Worm (Caenorhabditis elegans) whole organism, late embryonic: ENCODE results near the gene C05D11.8.

Experiments used
- C08G9.2 ChIP-seq: sonication (generic microtip); optimal IDR thresholded peaks from 2 replicates; lab custom pipeline; 2016; ENCODE audit warnings: mild to moderate bottlenecking, missing genetic modification characterization, moderate library complexity, missing compliant biosample characterization
- C38D4.7 ChIP-seq: fragments of 200-800 bp; sonication (Bioruptor generic); optimal IDR thresholded peaks from 2 replicates; lab custom pipeline; 2018; ENCODE audit warnings: mild to moderate bottlenecking, missing genetic modification characterization, moderate library complexity, missing compliant biosample characterization
- T23F11.4 ChIP-seq: fragments of 200-800 bp; sonication (Bioruptor generic); optimal IDR thresholded peaks from 2 replicates; lab custom pipeline; 2018; ENCODE audit warnings: mild to moderate bottlenecking, missing genetic modification characterization, missing compliant biosample characterization
- Y22D7AL.16 ChIP-seq: sonication (generic microtip); optimal IDR thresholded peaks from 2 replicates; lab custom pipeline; 2016; ENCODE audit warnings: missing genetic modification characterization, missing compliant biosample characterization
- ceh-19 ChIP-seq: fragments of 200-800 bp; sonication (Bioruptor generic); optimal IDR thresholded peaks from 2 replicates; lab custom pipeline; 2018; ENCODE audit warnings: mild to moderate bottlenecking, missing genetic modification characterization, missing compliant biosample characterization
- ceh-2 ChIP-seq: sonication (generic microtip); optimal IDR thresholded peaks from 2 replicates; lab custom pipeline; 2016; ENCODE audit warnings: missing genotype, missing genetic modification characterization, missing compliant biosample characterization
- ceh-22 ChIP-seq: sonication (generic microtip); optimal IDR thresholded peaks from 2 replicates; lab custom pipeline; 2017; ENCODE audit warnings: missing biosample characterization, missing genetic modification characterization
- ceh-24 ChIP-seq: sonication (generic microtip); optimal IDR thresholded peaks from 2 replicates; lab custom pipeline; 2016; ENCODE audit warnings: mild to moderate bottlenecking, missing genetic modification characterization, missing compliant biosample characterization
- ceh-30 ChIP-seq: fragments of 150-350 bp; optimal IDR thresholded peaks from 2 replicates; lab custom pipeline; 2014; ENCODE audit warnings: missing biosample characterization, missing genetic modification characterization
- ceh-31 ChIP-seq: sonication (generic microtip); optimal IDR thresholded peaks from 2 replicates; lab custom pipeline; 2016; ENCODE audit warnings: missing genetic modification characterization, missing compliant biosample characterization
- ceh-34 ChIP-seq: sonication (generic microtip); optimal IDR thresholded peaks from 2 replicates; lab custom pipeline; 2016; ENCODE audit warnings: mild to moderate bottlenecking, missing genetic modification characterization, missing compliant biosample characterization
- ceh-48 ChIP-seq: sonication (generic microtip); optimal IDR thresholded peaks from 2 replicates; lab custom pipeline; 2016; ENCODE audit warnings: missing genetic modification characterization, inconsistent platforms, missing compliant biosample characterization
- ceh-6 ChIP-seq: fragments of 200-800 bp; sonication (Bioruptor generic); optimal IDR thresholded peaks from 2 replicates; lab custom pipeline; 2018; ENCODE audit warnings: mild to moderate bottlenecking, missing genetic modification characterization, missing compliant biosample characterization
- che-1 ChIP-seq: sonication (generic microtip); optimal IDR thresholded peaks from 2 replicates; lab custom pipeline; 2016; ENCODE audit warnings: mild to moderate bottlenecking, missing genetic modification characterization, missing compliant biosample characterization
- elt-2 ChIP-seq: sonication (generic microtip); optimal IDR thresholded peaks from 2 replicates; lab custom pipeline; 2016; ENCODE audit warnings: missing genetic modification reagents, missing genetic modification characterization, missing compliant biosample characterization
- elt-4 ChIP-seq: sonication (generic microtip); optimal IDR thresholded peaks from 2 replicates; lab custom pipeline; 2016; ENCODE audit warnings: missing genetic modification characterization, missing compliant biosample characterization
- ets-4 ChIP-seq: sonication (generic microtip); optimal IDR thresholded peaks from 2 replicates; lab custom pipeline; 2016; ENCODE audit warnings: missing genetic modification characterization, missing compliant biosample characterization
- eyg-1 ChIP-seq: sonication (generic microtip); optimal IDR thresholded peaks from 2 replicates; lab custom pipeline; 2016; ENCODE audit warnings: missing genotype, missing genetic modification characterization, missing compliant biosample characterization
- fax-1 ChIP-seq: sonication (generic microtip); optimal IDR thresholded peaks from 2 replicates; lab custom pipeline; 2016; ENCODE audit warnings: missing genotype, missing genetic modification characterization, missing compliant biosample characterization
- fkh-6 ChIP-seq: sonication (generic microtip); optimal IDR thresholded peaks from 2 replicates; lab custom pipeline; 2016; ENCODE audit warnings: missing genetic modification characterization, missing compliant biosample characterization
- gmeb-2 ChIP-seq: sonication (generic microtip); optimal IDR thresholded peaks from 2 replicates; lab custom pipeline; 2016; ENCODE audit warnings: missing genetic modification characterization, inconsistent platforms, missing compliant biosample characterization
- hlh-15 ChIP-seq: sonication (generic microtip); optimal IDR thresholded peaks from 2 replicates; lab custom pipeline; 2016; ENCODE audit warnings: missing genetic modification characterization, missing compliant biosample characterization
- hlh-30 ChIP-seq: sonication (generic microtip); optimal IDR thresholded peaks from 2 replicates; lab custom pipeline; 2017; ENCODE audit warnings: antibody characterized with exemption, missing genetic modification characterization, missing compliant biosample characterization; ENCODE audit not compliant: insufficient read depth
- lim-6 ChIP-seq: sonication (generic microtip); optimal IDR thresholded peaks from 2 replicates; lab custom pipeline; 2016; ENCODE audit warnings: missing genetic modification characterization, missing compliant biosample characterization
- lin-11 ChIP-seq: fragments of 200-800 bp; sonication (Bioruptor generic); optimal IDR thresholded peaks from 2 replicates; lab custom pipeline; 2018; ENCODE audit warnings: mild to moderate bottlenecking, missing genetic modification characterization, missing compliant biosample characterization
- mec-3 ChIP-seq: sonication (generic microtip); optimal IDR thresholded peaks from 2 replicates; lab custom pipeline; 2016; ENCODE audit warnings: borderline replicate concordance, missing genetic modification characterization, missing compliant biosample characterization
- nhr-11 ChIP-seq: fragments of 150-350 bp; optimal IDR thresholded peaks from 2 replicates; lab custom pipeline; 2014; ENCODE audit warnings: missing biosample characterization, missing genetic modification characterization
- nhr-232 ChIP-seq: sonication (generic microtip); optimal IDR thresholded peaks from 2 replicates; lab custom pipeline; 2016; ENCODE audit warnings: missing genetic modification characterization, missing compliant biosample characterization
- npax-4 ChIP-seq: sonication (generic microtip); optimal IDR thresholded peaks from 2 replicates; lab custom pipeline; 2016; ENCODE audit warnings: missing genetic modification characterization, missing compliant biosample characterization
- odd-2 ChIP-seq: sonication (generic microtip); optimal IDR thresholded peaks from 2 replicates; lab custom pipeline; 2017; ENCODE audit warnings: antibody characterized with exemption, mild to moderate bottlenecking, missing genetic modification characterization, missing compliant biosample characterization
- pag-3 ChIP-seq: sonication (generic microtip); optimal IDR thresholded peaks from 2 replicates; lab custom pipeline; 2016; ENCODE audit warnings: missing compliant biosample characterization, missing genetic modification characterization, borderline replicate concordance
- pax-1 ChIP-seq: fragments of 150-350 bp; optimal IDR thresholded peaks from 2 replicates; lab custom pipeline; 2014; ENCODE audit warnings: missing biosample characterization, missing genetic modification characterization
- pha-2 ChIP-seq: sonication (generic microtip); optimal IDR thresholded peaks from 2 replicates; lab custom pipeline; 2017; ENCODE audit warnings: mild to moderate bottlenecking, missing genetic modification characterization, missing compliant biosample characterization
- pqm-1 ChIP-seq: sonication (generic microtip); optimal IDR thresholded peaks from 2 replicates; lab custom pipeline; 2016; ENCODE audit warnings: missing genetic modification characterization, missing compliant biosample characterization
- pros-1 ChIP-seq: fragments of 150-350 bp; optimal IDR thresholded peaks from 2 replicates; lab custom pipeline; 2014; ENCODE audit warnings: missing biosample characterization, missing genetic modification reagents, missing genetic modification characterization
- ref-2 ChIP-seq: sonication (generic microtip); optimal IDR thresholded peaks from 2 replicates; lab custom pipeline; 2016; ENCODE audit warnings: missing genetic modification characterization, missing compliant biosample characterization
- sdc-2 ChIP-seq: sonication (generic microtip); optimal IDR thresholded peaks from 2 replicates; lab custom pipeline; 2016; ENCODE audit warnings: missing genotype, missing genetic modification characterization, missing compliant biosample characterization
- sox-2 ChIP-seq: fragments of 200-800 bp; sonication (Bioruptor generic); IDR thresholded peaks from 2 replicates; pipeline ENCODE4 v1.3.6; 2022; ENCODE audit warnings: missing genetic modification reagents, missing genetic modification characterization, missing compliant biosample characterization
- tbx-2 ChIP-seq: sonication (generic microtip); optimal IDR thresholded peaks from 2 replicates; lab custom pipeline; 2016; ENCODE audit warnings: missing genetic modification characterization, missing compliant biosample characterization
- ttx-3 ChIP-seq: sonication (generic microtip); optimal IDR thresholded peaks from 2 replicates; lab custom pipeline; 2016; ENCODE audit warnings: missing genetic modification reagents, missing genetic modification characterization, missing compliant biosample characterization
- unc-3 ChIP-seq, 2 experiments: fragments of 200-800 bp in 1 of 2; sonication (Bioruptor generic) in 1 of 2; sonication (generic microtip) in 1 of 2; conservative IDR thresholded peaks in 1 of 2; optimal IDR thresholded peaks in 1 of 2; 2 replicates each; pipeline versions ENCODE4 v1.3.6 to Lab custom; 2016 to 2022; ENCODE audit warnings: missing compliant biosample characterization in 2 of 2, missing genetic modification characterization in 2 of 2, missing genetic modification reagents in 1 of 2
- unc-55 ChIP-seq: sonication (generic microtip); optimal IDR thresholded peaks from 2 replicates; lab custom pipeline; 2017; ENCODE audit warnings: missing biosample characterization, missing genetic modification reagents, missing genetic modification characterization
- zip-5 ChIP-seq: sonication (generic microtip); optimal IDR thresholded peaks from 2 replicates; lab custom pipeline; 2016; ENCODE audit warnings: missing genetic modification characterization, missing compliant biosample characterization
- ztf-16 ChIP-seq: sonication (generic microtip); optimal IDR thresholded peaks from 2 replicates; lab custom pipeline; 2017; ENCODE audit warnings: missing genetic modification characterization, missing compliant biosample characterization

C05D11.8 gene

ce11 chrIII:6430834-6431233, 3.7 kb upstream of the C05D11.8 start, which contains the start of gene popl-1:
TSS of gene popl-1 (minus strand) at chrIII:6430934.
- TF ChIP-seq hlh-30 (tag; lab: Kevin White, UChicago) (no peak), pha-2 (tag; lab: Kevin White, UChicago) (no peak), ceh-48 (tag; lab: Kevin White, UChicago) (no peak), odd-2 (tag; lab: Kevin White, UChicago) (no peak), fax-1 (tag; lab: Kevin White, UChicago) (no peak), mec-3 (tag; lab: Kevin White, UChicago) (no peak), ets-4 (tag; lab: Kevin White, UChicago) (no peak), ceh-34 (no peak), pax-1 (tag; lab: Kevin White, UChicago) (no peak), pqm-1 (tag; lab: Kevin White, UChicago) (no peak), nhr-11 (no peak), ztf-16 (no peak), ceh-22 (tag; lab: Kevin White, UChicago) (no peak), che-1 (tag; lab: Kevin White, UChicago) (no peak)

ce11 chrIII:6422721-6423120, 4.4 kb downstream of the C05D11.8 start:
- no peak for TF ChIP-seq ets-4 (tag; lab: Kevin White, UChicago)
- no peak for TF ChIP-seq ceh-2 (tag; lab: Kevin White, UChicago)

ce11 chrIII:6421973-6422511, 5.1 kb downstream of the C05D11.8 start:
- peak; percentile 49 for TF ChIP-seq elt-2 (tag; lab: Kevin White, UChicago)
- TF ChIP-seq sdc-2 = no peak
- TF ChIP-seq ceh-48 (tag; lab: Kevin White, UChicago) = no peak
- TF ChIP-seq, all 69 proteins: peak for 1

DNA sequence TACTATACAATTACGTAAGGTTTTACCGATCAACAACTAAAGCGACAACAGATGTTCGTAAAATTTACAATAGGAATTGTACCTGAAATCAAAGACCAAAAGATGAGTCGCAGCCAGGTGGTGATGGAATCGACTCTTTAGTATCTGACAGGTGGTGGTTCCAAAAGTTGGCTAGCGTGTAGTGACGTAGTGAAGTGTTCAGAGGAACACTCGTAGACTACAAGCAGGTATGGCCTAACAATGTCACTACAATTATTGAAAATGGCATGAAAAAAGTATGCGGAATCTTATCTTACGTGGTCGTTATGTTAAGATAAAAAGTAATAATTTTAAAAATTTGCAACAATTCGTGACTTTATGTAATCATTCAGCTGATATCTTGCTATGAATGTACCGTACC, 5.6 kb downstream of the C05D11.8 start:
- no peak for TF ChIP-seq lim-6 (tag; lab: Kevin White, UChicago)

ce11 chrIII:6420995-6421404, 6.1 kb downstream of the C05D11.8 start:
- TF ChIP-seq tbx-2 (tag; lab: Kevin White, UChicago) = peak; percentile 57
- no peak for TF ChIP-seq elt-4 (tag; lab: Kevin White, UChicago)
- TF ChIP-seq ceh-24 = no peak
- TF ChIP-seq ceh-6 (GFP tag; lab: Kevin White, UChicago) = no peak
- no peak for TF ChIP-seq C08G9.2 (tag; lab: Kevin White, UChicago)
- no peak for TF ChIP-seq zip-5 (tag; lab: Kevin White, UChicago)
- TF ChIP-seq pros-1 = peak; percentile 54
- no peak for TF ChIP-seq nhr-232 (tag; lab: Kevin White, UChicago)
- TF ChIP-seq eyg-1 (tag; lab: Kevin White, UChicago) = no peak
- no peak for TF ChIP-seq fkh-6 (tag; lab: Kevin White, UChicago)
- no peak for TF ChIP-seq gmeb-2 (tag; lab: Kevin White, UChicago)
- no peak for TF ChIP-seq lin-11
- no peak for TF ChIP-seq pag-3 (tag; lab: Kevin White, UChicago)
- no peak for TF ChIP-seq fax-1 (tag; lab: Kevin White, UChicago)
- no peak for TF ChIP-seq che-1 (tag; lab: Kevin White, UChicago)
- no peak for TF ChIP-seq lim-6 (tag; lab: Kevin White, UChicago)
- TF ChIP-seq Y22D7AL.16 (tag; lab: Kevin White, UChicago) = no peak
- TF ChIP-seq ceh-30 (tag; lab: Kevin White, UChicago) = no peak
- no peak for TF ChIP-seq sox-2 (GFP tag; lab: Robert Waterston, UW)
- TF ChIP-seq unc-3 (GFP tag; conservative IDR thresholded peaks at IDR 0.05; lab: Robert Waterston, UW) = no peak
- TF ChIP-seq unc-3 (tag; optimal IDR thresholded peaks at IDR 0.05; lab: Kevin White, UChicago) = no peak
- TF ChIP-seq unc-55 (GFP tag; lab: Kevin White, UChicago) = peak; percentile 88
- TF ChIP-seq ceh-19 (GFP tag; lab: Kevin White, UChicago) = no peak
- no peak for TF ChIP-seq C38D4.7 (GFP tag; lab: Kevin White, UChicago)
- TF ChIP-seq ceh-34 = peak; percentile 27
- TF ChIP-seq ttx-3 (tag; lab: Kevin White, UChicago) = no peak
- peak; percentile 65 for TF ChIP-seq ceh-31
- TF ChIP-seq hlh-15 = no peak
- no peak for TF ChIP-seq npax-4 (tag; lab: Kevin White, UChicago)
- peak; percentile 17 for TF ChIP-seq ref-2
- TF ChIP-seq ztf-16 = no peak
- no peak for TF ChIP-seq T23F11.4 (GFP tag; lab: Kevin White, UChicago)
